Fruit fly (Drosophila melanogaster) whole organism, adult: Measurements from ENCODE around the gene Glut3.

Source experiments
- CG11617 ChIP-seq: fragments of 200-800 bp; sonication (Bioruptor generic); optimal IDR thresholded peaks from 2 replicates; lab custom pipeline; 2017; ENCODE audit warnings: mild to moderate bottlenecking, missing biosample characterization, missing genetic modification reagents, missing genetic modification characterization
- CG12768 ChIP-seq: fragments of 200-800 bp; sonication (Bioruptor generic); optimal IDR thresholded peaks from 2 replicates; lab custom pipeline; 2017; ENCODE audit warnings: missing biosample characterization, missing genetic modification characterization, mild to moderate bottlenecking, moderate library complexity, missing genetic modification reagents
- CG14711 ChIP-seq: fragments of 200-800 bp; sonication (Bioruptor generic); optimal IDR thresholded peaks from 2 replicates; lab custom pipeline; 2018; ENCODE audit warnings: missing biosample characterization, mild to moderate bottlenecking, missing genetic modification characterization, moderate library complexity
- CG1620 ChIP-seq: fragments of 200-800 bp; sonication (Bioruptor generic); optimal IDR thresholded peaks from 2 replicates; lab custom pipeline; 2016; ENCODE audit warnings: missing biosample characterization, missing genetic modification characterization
- CG33017 ChIP-seq: fragments of 200-800 bp; sonication (Bioruptor generic); optimal IDR thresholded peaks from 2 replicates; lab custom pipeline; 2018; ENCODE audit warnings: missing biosample characterization, mild to moderate bottlenecking, missing genetic modification characterization, moderate library complexity
- CG5204 ChIP-seq: fragments of 200-800 bp; sonication (Bioruptor generic); optimal IDR thresholded peaks from 2 replicates; lab custom pipeline; 2016; ENCODE audit warnings: missing biosample characterization, missing genetic modification characterization
- CG7045 ChIP-seq: fragments of 200-800 bp; sonication (Bioruptor generic); optimal IDR thresholded peaks from 2 replicates; lab custom pipeline; 2017; ENCODE audit warnings: missing biosample characterization, mild to moderate bottlenecking, missing genetic modification characterization
- CG7101 ChIP-seq: fragments of 200-800 bp; sonication (Bioruptor generic); optimal IDR thresholded peaks from 2 replicates; lab custom pipeline; 2018; ENCODE audit warnings: missing biosample characterization, mild to moderate bottlenecking, missing genetic modification characterization, moderate library complexity
- Clk ChIP-seq: fragments of 200-800 bp; sonication (Bioruptor generic); optimal IDR thresholded peaks from 2 replicates; lab custom pipeline; 2017; ENCODE audit warnings: missing biosample characterization, missing genetic modification characterization
- Crg-1 ChIP-seq: fragments of 200-800 bp; sonication (Bioruptor generic); optimal IDR thresholded peaks from 2 replicates; lab custom pipeline; 2016; ENCODE audit warnings: missing biosample characterization, missing genetic modification characterization
- Hr96 ChIP-seq: fragments of 200-800 bp; sonication (Bioruptor generic); optimal IDR thresholded peaks from 2 replicates; lab custom pipeline; 2016; ENCODE audit warnings: missing biosample characterization, missing genetic modification characterization
- Mnt ChIP-seq: fragments of 200-800 bp; sonication (Bioruptor generic); optimal IDR thresholded peaks from 2 replicates; lab custom pipeline; 2016; ENCODE audit warnings: missing biosample characterization, mild to moderate bottlenecking, missing genetic modification characterization
- bab1 ChIP-seq: fragments of 200-800 bp; sonication (Bioruptor generic); optimal IDR thresholded peaks from 3 replicates; lab custom pipeline; 2019; ENCODE audit warnings: missing biosample characterization, mild to moderate bottlenecking, missing genetic modification characterization, moderate library complexity
- cic ChIP-seq: fragments of 200-800 bp; sonication (Bioruptor generic); optimal IDR thresholded peaks from 2 replicates; lab custom pipeline; 2017; ENCODE audit warnings: missing biosample characterization, mild to moderate bottlenecking, missing genetic modification characterization, moderate library complexity
- cnc ChIP-seq, 2 experiments: fragments of >200 bp; optimal IDR thresholded peaks; 2 replicates each; lab custom pipeline; 2017
- kay ChIP-seq: fragments of 200-800 bp; sonication (Bioruptor generic); peaks from one replicate; lab custom pipeline; 2016; ENCODE audit warnings: missing biosample characterization, missing genetic modification characterization, borderline replicate concordance
- ovo ChIP-seq: fragments of 200-800 bp; sonication (Bioruptor generic); optimal IDR thresholded peaks from 2 replicates; lab custom pipeline; 2016; ENCODE audit warnings: missing biosample characterization, missing genetic modification characterization
- pad ChIP-seq: fragments of 200-800 bp; sonication (Bioruptor generic); optimal IDR thresholded peaks from 3 replicates; lab custom pipeline; 2017; ENCODE audit warnings: missing biosample characterization, missing genetic modification characterization, mild to moderate bottlenecking, moderate library complexity, missing genetic modification reagents
- tj ChIP-seq: fragments of 200-800 bp; sonication (Bioruptor generic); optimal IDR thresholded peaks from 3 replicates; lab custom pipeline; 2017; ENCODE audit warnings: missing biosample characterization, mild to moderate bottlenecking, missing genetic modification characterization, moderate library complexity
- toe ChIP-seq: fragments of 200-800 bp; sonication (Bioruptor generic); optimal IDR thresholded peaks from 2 replicates; lab custom pipeline; 2016; ENCODE audit warnings: missing biosample characterization, missing genetic modification characterization

The Glut3 gene

dm6 chr3R:16801413-16801812 lies 13.3 kb downstream of the Glut3 start:
- no peak for TF ChIP-seq CG7101
- TF ChIP-seq kay (GFP tag; lab: Kevin White, UChicago) = no peak
- TF ChIP-seq ovo = no peak
- TF ChIP-seq Mnt (GFP tag; lab: Kevin White, UChicago) = no peak
- no peak for TF ChIP-seq CG11617 (GFP tag; lab: Kevin White, UChicago)
- TF ChIP-seq tj = no peak
- no peak for TF ChIP-seq CG7045

- no peak for TF ChIP-seq CG14711
- TF ChIP-seq cnc (optimal IDR thresholded peaks at IDR 0.05; lab: Kevin White, UChicago) = no peak
- TF ChIP-seq toe (GFP tag; lab: Kevin White, UChicago) = no peak
- TF ChIP-seq CG5204 (GFP tag; lab: Kevin White, UChicago) = no peak
- no peak for TF ChIP-seq CG11617 (GFP tag; lab: Kevin White, UChicago)
- TF ChIP-seq bab1 (GFP tag; lab: Kevin White, UChicago) = no peak
- TF ChIP-seq Hr96 (GFP tag; lab: Kevin White, UChicago) = no peak
- no peak for TF ChIP-seq Clk (GFP tag; lab: Kevin White, UChicago)
- no peak for TF ChIP-seq Mnt (GFP tag; lab: Kevin White, UChicago)
- no peak for TF ChIP-seq CG33017 (tag; lab: Kevin White, UChicago)
Observed at dm6 chr3R:16804086-16804485, 16.0 kb downstream of the Glut3 start.

DNA sequence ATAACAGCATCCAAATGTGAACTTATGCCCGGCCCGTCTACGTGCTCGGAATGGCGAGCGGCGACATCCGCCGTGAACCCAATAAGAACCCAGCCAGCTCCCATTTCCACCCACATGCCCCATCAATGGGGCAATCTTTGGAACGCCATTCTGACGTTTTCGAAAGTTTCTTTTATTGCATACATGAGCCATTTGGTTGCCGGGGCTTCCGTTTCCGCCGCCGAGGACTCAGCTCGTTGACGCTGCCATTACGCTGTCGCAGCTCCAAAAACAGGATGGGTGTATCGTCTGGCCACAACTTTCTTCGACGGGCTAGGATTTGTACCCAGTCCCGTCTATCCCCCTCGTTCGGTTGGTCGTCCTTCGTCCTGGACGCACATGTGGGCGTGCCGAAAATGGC lies 18.0 kb downstream of the Glut3 start:
- TF ChIP-seq Hr96 (GFP tag; lab: Kevin White, UChicago) (no peak), CG7045 (no peak), bab1 (GFP tag; lab: Kevin White, UChicago) (no peak), cnc (optimal IDR thresholded peaks at IDR 0.05; lab: Kevin White, UChicago) (no peak), cic (GFP tag; lab: Kevin White, UChicago) (no peak), CG1620 (no peak), Crg-1 (GFP tag; lab: Kevin White, UChicago) (no peak), CG7101 (no peak), CG12768 (GFP tag; lab: Kevin White, UChicago) (no peak), CG5204 (GFP tag; lab: Kevin White, UChicago) (no peak), Clk (GFP tag; lab: Kevin White, UChicago) (no peak)

DNA sequence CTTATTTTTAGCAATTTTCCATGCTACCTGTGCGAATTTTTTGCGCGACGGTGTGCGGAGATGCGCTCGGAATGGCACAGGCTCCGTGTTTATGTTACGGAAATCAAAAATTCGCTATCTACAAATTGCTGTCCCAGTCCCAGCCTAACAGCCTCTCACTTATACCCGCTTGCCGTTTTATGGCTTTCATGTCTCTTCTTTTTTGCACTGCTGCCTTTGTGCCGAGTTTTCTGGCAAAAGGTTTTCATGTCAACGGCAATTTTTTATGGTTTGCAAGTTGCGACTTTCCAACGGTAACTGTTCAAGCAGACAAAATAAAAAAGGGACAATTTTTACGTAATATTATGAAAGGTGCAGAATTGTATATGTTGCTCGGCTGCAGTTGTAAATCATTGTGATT lies 22.8 kb downstream of the Glut3 start:
- TF ChIP-seq CG14711 = no peak
- no peak for TF ChIP-seq CG11617 (GFP tag; lab: Kevin White, UChicago)
- TF ChIP-seq CG1620 = no peak
- TF ChIP-seq pad (GFP tag; lab: Kevin White, UChicago) = no peak
- TF ChIP-seq Hr96 (GFP tag; lab: Kevin White, UChicago) = no peak
- no peak for TF ChIP-seq kay (GFP tag; lab: Kevin White, UChicago)
- no peak for TF ChIP-seq CG7045
- TF ChIP-seq CG5204 (GFP tag; lab: Kevin White, UChicago) = no peak
- TF ChIP-seq Clk (GFP tag; lab: Kevin White, UChicago) = no peak

DNA sequence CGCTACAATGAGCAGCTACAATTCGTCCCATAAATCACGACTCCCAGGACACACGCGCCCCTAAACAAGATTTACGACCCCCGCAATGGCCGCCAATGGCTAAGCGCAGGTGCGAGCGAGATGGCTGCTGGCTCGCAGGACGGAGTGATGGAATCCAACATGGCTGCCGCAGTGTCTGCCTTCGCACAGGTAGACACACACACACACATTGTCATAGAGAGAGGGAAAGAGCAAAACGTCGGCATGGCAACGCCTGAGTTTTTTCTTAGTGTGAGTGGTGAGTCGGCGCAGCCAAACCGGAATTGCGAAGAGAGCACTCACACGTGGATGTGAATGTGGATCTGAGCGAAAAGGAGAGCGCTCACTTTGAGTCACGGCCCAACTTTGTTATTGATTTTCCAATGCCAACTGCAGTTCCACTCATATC lies 23.7 kb downstream of the Glut3 start:
- TF ChIP-seq CG33017 (tag; lab: Kevin White, UChicago) = no peak
- no peak for TF ChIP-seq CG1620
- TF ChIP-seq CG14711 = no peak
- TF ChIP-seq kay (GFP tag; lab: Kevin White, UChicago) = no peak
- no peak for TF ChIP-seq toe (GFP tag; lab: Kevin White, UChicago)
- TF ChIP-seq CG7101 = no peak
- TF ChIP-seq Crg-1 (GFP tag; lab: Kevin White, UChicago) = no peak
- no peak for TF ChIP-seq Clk (GFP tag; lab: Kevin White, UChicago)
- no peak for TF ChIP-seq ovo
- TF ChIP-seq CG5204 (GFP tag; lab: Kevin White, UChicago) = no peak

DNA sequence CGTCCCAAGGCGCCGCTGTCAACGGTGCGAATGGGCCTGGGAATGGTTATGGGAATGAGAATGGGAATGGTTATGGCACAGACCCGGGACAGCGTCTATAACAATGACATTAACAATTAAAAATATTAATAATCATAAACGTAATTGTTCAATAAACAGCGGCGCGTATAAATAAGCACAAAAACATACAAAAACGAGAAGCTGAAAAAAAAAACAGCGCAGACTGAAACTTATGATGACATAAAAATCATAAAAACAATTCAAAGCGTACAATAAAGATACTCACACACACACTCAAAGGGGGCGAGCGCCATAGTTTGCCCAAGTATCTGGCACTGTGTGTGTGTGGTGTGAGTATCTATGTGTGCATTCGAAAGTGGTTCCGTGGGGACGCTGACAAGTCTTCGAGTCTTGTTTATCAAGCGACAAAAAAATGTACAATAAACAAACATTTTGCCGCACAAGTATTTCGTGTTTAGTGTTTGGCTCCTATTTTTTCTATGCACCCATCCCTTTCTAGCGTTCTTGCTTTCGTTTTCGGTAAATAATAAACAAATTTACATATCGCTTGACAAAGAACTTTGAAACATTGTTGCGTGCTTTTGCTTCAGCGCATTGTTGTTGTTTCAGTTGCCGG lies 25.1 kb downstream of the Glut3 start:
- no peak for TF ChIP-seq CG14711
- TF ChIP-seq Crg-1 (GFP tag; lab: Kevin White, UChicago) = no peak
- no peak for TF ChIP-seq kay (GFP tag; lab: Kevin White, UChicago)
- no peak for TF ChIP-seq CG12768 (GFP tag; lab: Kevin White, UChicago)
- no peak for TF ChIP-seq tj
- TF ChIP-seq Mnt (GFP tag; lab: Kevin White, UChicago) = no peak
- no peak for TF ChIP-seq CG5204 (GFP tag; lab: Kevin White, UChicago)
- no peak for TF ChIP-seq ovo
- TF ChIP-seq Hr96 (GFP tag; lab: Kevin White, UChicago) = no peak
- no peak for TF ChIP-seq pad (GFP tag; lab: Kevin White, UChicago)
- no peak for TF ChIP-seq cic (GFP tag; lab: Kevin White, UChicago)
- TF ChIP-seq CG7101 = no peak
- no peak for TF ChIP-seq CG1620
- no peak for TF ChIP-seq bab1 (GFP tag; lab: Kevin White, UChicago)
- TF ChIP-seq CG11617 (GFP tag; lab: Kevin White, UChicago) = no peak
- TF ChIP-seq CG33017 (tag; lab: Kevin White, UChicago) = no peak
- no peak for TF ChIP-seq CG7045

- TF ChIP-seq bab1 (GFP tag; lab: Kevin White, UChicago) = no peak
- TF ChIP-seq Crg-1 (GFP tag; lab: Kevin White, UChicago) = no peak
- TF ChIP-seq CG7045 = no peak
- TF ChIP-seq pad (GFP tag; lab: Kevin White, UChicago) = no peak
- TF ChIP-seq CG12768 (GFP tag; lab: Kevin White, UChicago) = no peak
Observed at dm6 chr3R:16815728-16816127, 27.6 kb downstream of the Glut3 start.
